Fruit fly (Drosophila melanogaster) whole organism, embryonic: Measurements from ENCODE around the gene CG9628.

ENCODE experiments used
- CG2120 ChIP-seq: fragments of 200-800 bp; sonication (Bioruptor generic); optimal IDR thresholded peaks from 3 replicates; lab custom pipeline; 2016; ENCODE audit warnings: missing biosample characterization, missing genetic modification characterization
- CG4360 ChIP-seq: fragments of 200-800 bp; sonication (Bioruptor generic); IDR thresholded peaks from 2 replicates; pipeline ENCODE4 v1.3.6; 2022; ENCODE audit warnings: missing biosample characterization, missing genetic modification characterization
- CG5180 ChIP-seq: fragments of 200-800 bp; sonication (Bioruptor generic); optimal IDR thresholded peaks from 3 replicates; lab custom pipeline; 2017; ENCODE audit warnings: missing biosample characterization, missing genetic modification characterization, mild to moderate bottlenecking, moderate library complexity, missing genetic modification reagents
- CkIIα-i1 ChIP-seq: fragments of 200-800 bp; sonication (Bioruptor generic); IDR thresholded peaks from 2 replicates; pipeline ENCODE4 v1.3.6; 2022; ENCODE audit warnings: missing biosample characterization, missing genetic modification characterization
- Hr51 ChIP-seq, 2 experiments: fragments of 200-800 bp; sonication (Bioruptor generic); optimal IDR thresholded peaks; 2 replicates in 1 of 2; 3 replicates in 1 of 2; lab custom pipeline; 2016 to 2018; ENCODE audit warnings: missing biosample characterization in 2 of 2, missing genetic modification characterization in 2 of 2, mild to moderate bottlenecking in 1 of 2, moderate library complexity in 1 of 2
- MTF-1 ChIP-seq: fragments of 200-800 bp; sonication (Bioruptor generic); optimal IDR thresholded peaks from 2 replicates; lab custom pipeline; 2018; ENCODE audit warnings: missing biosample characterization, mild to moderate bottlenecking, missing genetic modification characterization, borderline replicate concordance
- Mad ChIP-seq: fragments of 200-800 bp; sonication (Bioruptor generic); optimal IDR thresholded peaks from 2 replicates; lab custom pipeline; 2016; ENCODE audit warnings: missing biosample characterization, missing genetic modification characterization
- crol ChIP-seq: fragments of 200-800 bp; sonication (Bioruptor generic); IDR thresholded peaks from 2 replicates; pipeline ENCODE4 v1.3.6; 2022; ENCODE audit warnings: missing biosample characterization, missing genetic modification characterization
- ssp ChIP-seq: fragments of 200-800 bp; sonication (Bioruptor generic); IDR thresholded peaks from 2 replicates; pipeline ENCODE4 v1.3.6; 2022; ENCODE audit warnings: missing biosample characterization, missing genetic modification characterization
- zfh1 ChIP-seq: fragments of 200-800 bp; sonication (Bioruptor generic); IDR thresholded peaks from 3 replicates; pipeline ENCODE4 v1.3.6; 2022; ENCODE audit warnings: missing biosample characterization, missing genetic modification characterization

dm6 chr3L:14665802-14666351 is 43.3 kb downstream of the CG9628 start:
- TF ChIP-seq Mad (GFP tag; lab: Kevin White, UChicago) (peak; percentile 87), CG4360 (GFP tag; lab: Robert Waterston, UW) (0 out of 2 replicates have a peak, but pooled peaks have one; percentile 15), CkIIα-i1 (GFP tag; lab: Robert Waterston, UW) (no peak), CG2120 (GFP tag; lab: Kevin White, UChicago) (peak; percentile 91), crol (GFP tag; lab: Robert Waterston, UW) (peak; percentile 53), MTF-1 (peak; percentile 84), ssp (no peak; the same call in 1 of the 2 replicates), CG5180 (GFP tag; lab: Kevin White, UChicago) (peak; percentile 78), Hr51 (GFP tag; optimal IDR thresholded peaks at IDR 0.05; lab: Kevin White, UChicago) (peak; percentile 74 to 90), zfh1 (GFP tag; lab: Robert Waterston, UW) (peak; percentile 92)
